Fruit fly (Drosophila melanogaster): ENCODE data around the gene beta-PheRS.

DNA sequence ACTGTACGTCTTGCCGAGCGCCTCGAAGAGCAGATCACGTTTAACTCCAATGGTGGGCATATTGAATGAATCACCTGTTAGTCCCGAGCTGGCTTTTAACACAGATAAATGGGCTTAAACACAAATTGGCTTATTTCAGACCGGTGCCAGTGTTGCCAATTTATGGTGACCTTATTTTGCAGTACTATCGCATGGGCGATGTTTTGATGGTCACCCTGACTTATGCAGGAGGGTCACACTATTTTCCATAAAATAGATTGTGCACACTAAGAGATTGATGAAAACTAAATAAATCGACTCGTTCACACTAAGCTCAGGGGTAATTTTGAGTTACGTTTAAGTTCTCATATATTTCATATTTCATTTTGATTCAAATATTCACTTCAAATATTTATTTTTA lies at the start of gene beta-PheRS:
- no peak for TF ChIP-seq CG10565 (GFP tag; optimal IDR thresholded peaks at IDR 0.05)
- TF ChIP-seq CHES-1-like (GFP tag; optimal IDR thresholded peaks at IDR 0.05): peak; percentile 69
- peak; percentile 72 for TF ChIP-seq Sin3A (optimal IDR thresholded peaks at IDR 0.05)

All from whole organism, embryonic.